Worm (Caenorhabditis elegans) whole organism, L4/young adult: ENCODE results near the gene ric-3.

ENCODE experiments used
- W03F9.2 ChIP-seq: fragments of 150-350 bp; optimal IDR thresholded peaks from 2 replicates; lab custom pipeline; 2014; ENCODE audit warnings: missing biosample characterization, missing genetic modification characterization
- dao-5 ChIP-seq: sonication (generic microtip); optimal IDR thresholded peaks from 2 replicates; lab custom pipeline; 2016; ENCODE audit warnings: missing genotype, missing genetic modification characterization, moderate library complexity, missing compliant biosample characterization
- him-1 ChIP-seq: sonication (generic microtip); optimal IDR thresholded peaks from 2 replicates; lab custom pipeline; 2016; ENCODE audit warnings: missing genotype, missing genetic modification reagents, missing genetic modification characterization, missing compliant biosample characterization

ce11 chrIV:7870451-7870850 lies 52.4 kb downstream of the ric-3 start, which contains the start of gene T06C10.3:
- TF ChIP-seq W03F9.2 (no peak), him-1 (tag; lab: Kevin White, UChicago) (no peak), dao-5 (no peak)
